Worm (Caenorhabditis elegans): ENCODE data around the gene clc-26.
A peak's percentile ranks its signal among the peaks of the same experiment; 100 is the strongest.

Gene clc-26

ce11 chrIII:1052291-1052690 lies 21.4 kb upstream of the clc-26 start:
- TF ChIP-seq sup-37 (GFP tag; optimal IDR thresholded peaks at IDR 0.05) (no peak), lin-13 (GFP tag; optimal IDR thresholded peaks at IDR 0.05) (no peak), skn-1 (tag; optimal IDR thresholded peaks at IDR 0.05) (no peak), F16B12.6 (tag; optimal IDR thresholded peaks at IDR 0.05) (no peak), C34B4.2 (tag; optimal IDR thresholded peaks at IDR 0.05) (no peak), efl-3 (GFP tag; optimal IDR thresholded peaks at IDR 0.05) (no peak), C16A3.4 (tag; optimal IDR thresholded peaks at IDR 0.05) (no peak), lin-15B (tag; optimal IDR thresholded peaks at IDR 0.05) (no peak), fkh-10 (GFP tag; optimal IDR thresholded peaks at IDR 0.05) (no peak)

ce11 chrIII:1051877-1052276 lies 21.0 kb upstream of the clc-26 start:
- no peak for TF ChIP-seq lin-15B (tag; optimal IDR thresholded peaks at IDR 0.05)
- TF ChIP-seq swsn-7 (tag; optimal IDR thresholded peaks at IDR 0.05) = no peak
- TF ChIP-seq pax-3 (tag; optimal IDR thresholded peaks at IDR 0.05) = no peak
- no peak for TF ChIP-seq C16A3.4 (tag; optimal IDR thresholded peaks at IDR 0.05)
- no peak for TF ChIP-seq nhr-90 (tag; optimal IDR thresholded peaks at IDR 0.05; ENCODE audit: poor library complexity)
- no peak for TF ChIP-seq lin-14 (GFP tag; optimal IDR thresholded peaks at IDR 0.05)
- TF ChIP-seq sptf-1 (tag; optimal IDR thresholded peaks at IDR 0.05) = no peak
- TF ChIP-seq dpl-1 (GFP tag; optimal IDR thresholded peaks at IDR 0.05) = no peak

ce11 chrIII:1043790-1044189 lies 12.9 kb upstream of the clc-26 start:
- no peak for TF ChIP-seq tlp-1 (tag; optimal IDR thresholded peaks at IDR 0.05)
- TF ChIP-seq mef-2 (tag; optimal IDR thresholded peaks at IDR 0.05) = no peak
- no peak for TF ChIP-seq swsn-7 (tag; optimal IDR thresholded peaks at IDR 0.05)
- TF ChIP-seq sup-37 (GFP tag; optimal IDR thresholded peaks at IDR 0.05) = no peak

- TF ChIP-seq rnt-1 (tag; optimal IDR thresholded peaks at IDR 0.05) (no peak), ceh-90 (tag; optimal IDR thresholded peaks at IDR 0.05) (no peak), elt-2 (tag; optimal IDR thresholded peaks at IDR 0.05) (no peak), mef-2 (tag; optimal IDR thresholded peaks at IDR 0.05) (no peak), F16B12.6 (tag; optimal IDR thresholded peaks at IDR 0.05) (no peak), grh-1 (GFP tag; IDR thresholded peaks at IDR 0.05) (no peak), sox-4 (tag; optimal IDR thresholded peaks at IDR 0.05) (no peak), sup-37 (GFP tag; optimal IDR thresholded peaks at IDR 0.05) (no peak), fos-1 (tag; optimal IDR thresholded peaks at IDR 0.05) (no peak), ceh-88 (GFP tag; IDR thresholded peaks at IDR 0.05) (no peak), dpl-1 (GFP tag; optimal IDR thresholded peaks at IDR 0.05) (no peak)
Measured at ce11 chrIII:1040059-1040458, 9.2 kb upstream of the clc-26 start.

- TF ChIP-seq C16A3.4 (tag; optimal IDR thresholded peaks at IDR 0.05) (peak; percentile 12), egl-27 (tag; optimal IDR thresholded peaks at IDR 0.05) (no peak), snpc-4 (tag; optimal IDR thresholded peaks at IDR 0.05) (no peak), pqm-1 (tag; optimal IDR thresholded peaks at IDR 0.05) (no peak), jun-1 (tag; optimal IDR thresholded peaks at IDR 0.05) (no peak), efl-1 (optimal IDR thresholded peaks at IDR 0.05) (peak; percentile 47 to 70), efl-1 (GFP tag; optimal IDR thresholded peaks at IDR 0.05 in 1 of 2) (peak; percentile 67 to 97), Y116A8C.19 (tag; optimal IDR thresholded peaks at IDR 0.05; ENCODE audit: borderline replicate concordance) (no peak), mdl-1 (tag; optimal IDR thresholded peaks at IDR 0.05) (no peak), hlh-17 (GFP tag; optimal IDR thresholded peaks at IDR 0.05; ENCODE audit: borderline replicate concordance) (no peak), swsn-7 (tag; optimal IDR thresholded peaks at IDR 0.05) (peak; percentile 55), nhr-11 (tag; optimal IDR thresholded peaks at IDR 0.05) (no peak), fkh-8 (tag; optimal IDR thresholded peaks at IDR 0.05) (no peak), unc-98 (GFP tag; IDR thresholded peaks at IDR 0.05) (no peak), nhr-71 (tag; optimal IDR thresholded peaks at IDR 0.05) (peak; percentile 72), C04F5.9 (tag; optimal IDR thresholded peaks at IDR 0.05) (peak; percentile 27), nhr-28 (tag; optimal IDR thresholded peaks at IDR 0.05) (no peak), unc-30 (tag; optimal IDR thresholded peaks at IDR 0.05) (no peak), ztf-4 (tag; optimal IDR thresholded peaks at IDR 0.05) (no peak), fkh-10 (GFP tag; optimal IDR thresholded peaks at IDR 0.05) (no peak), unc-86 (tag; optimal IDR thresholded peaks at IDR 0.05) (no peak), ceh-8 (GFP tag; optimal IDR thresholded peaks at IDR 0.05) (no peak), mef-2 (tag; optimal IDR thresholded peaks at IDR 0.05) (no peak), sup-37 (GFP tag; optimal IDR thresholded peaks at IDR 0.05) (no peak), tbx-2 (tag; optimal IDR thresholded peaks at IDR 0.05) (peak; percentile 54), vab-15 (tag; optimal IDR thresholded peaks at IDR 0.05) (no peak), sox-4 (tag; optimal IDR thresholded peaks at IDR 0.05) (no peak), ama-1 (optimal IDR thresholded peaks at IDR 0.05) (no peak)
Measured at ce11 chrIII:1037173-1037572, 6.3 kb upstream of the clc-26 start, which contains the start of the genes chin-1 and BE0003N10.1. Gene chin-1 (minus strand): TSS chrIII:1037212. Gene BE0003N10.1 (plus strand): TSS chrIII:1037492.

All from whole organism, L1 larva.